Fruit fly (Drosophila melanogaster) whole organism: ENCODE data around the gene defl.

ENCODE experiments used
- pan ChIP-seq: fragments of >200 bp; optimal IDR thresholded peaks from 2 replicates; lab custom pipeline; 2017
- psq ChIP-seq: fragments of >200 bp; optimal IDR thresholded peaks from 2 replicates; lab custom pipeline; 2017
- usp ChIP-seq: fragments of >200 bp; optimal IDR thresholded peaks from 2 replicates; lab custom pipeline; 2017; ENCODE audit warnings: missing biosample characterization, missing genetic modification characterization, mixed read lengths

- TF ChIP-seq psq: no peak
- no peak for TF ChIP-seq pan (lab: Kevin White, UChicago)
- no peak for TF ChIP-seq usp (GFP tag; lab: Kevin White, UChicago)
Measured at dm6 chr3L:9766364-9766763, 43.1 kb downstream of the defl start.
